Worm (Caenorhabditis elegans) whole organism, young adult: Measurements from ENCODE around the gene C14C10.1.
A peak's percentile ranks its signal among the peaks of the same experiment; 100 is the strongest.

Experiments used
- C17E4.6 ChIP-seq: fragments of 200-800 bp; sonication (Bioruptor generic); IDR thresholded peaks from 2 replicates; pipeline ENCODE4 v1.3.6; 2022; ENCODE audit warnings: missing genetic modification reagents, missing genetic modification characterization, missing compliant biosample characterization
- F37B4.10 ChIP-seq: fragments of 200-800 bp; sonication (Bioruptor generic); IDR thresholded peaks from 2 replicates; pipeline ENCODE4 v1.3.6; 2022; ENCODE audit warnings: missing genetic modification characterization, missing compliant biosample characterization
- F39B2.1 ChIP-seq: fragments of 200-800 bp; sonication (Bioruptor generic); IDR thresholded peaks from 2 replicates; pipeline ENCODE4 v1.3.6; 2022; ENCODE audit warnings: missing genetic modification reagents, missing genetic modification characterization, missing compliant biosample characterization
- T07F8.4 ChIP-seq: sonication (generic microtip); optimal IDR thresholded peaks from 2 replicates; lab custom pipeline; 2016; ENCODE audit warnings: mild to moderate bottlenecking, missing genetic modification characterization, moderate library complexity, missing compliant biosample characterization
- Y53G8AR.9 ChIP-seq: fragments of 200-800 bp; sonication (Bioruptor generic); conservative IDR thresholded peaks from 2 replicates; pipeline ENCODE4 v1.3.6; 2022; ENCODE audit warnings: missing genetic modification reagents, missing genetic modification characterization, missing compliant biosample characterization
- Y56A3A.18 ChIP-seq: fragments of 200-800 bp; sonication (Bioruptor generic); IDR thresholded peaks from 2 replicates; pipeline ENCODE4 v1.3.6; 2022; ENCODE audit warnings: missing genetic modification reagents, missing genetic modification characterization, missing compliant biosample characterization
- aptf-2 ChIP-seq: fragments of 200-800 bp; sonication (Bioruptor generic); conservative IDR thresholded peaks from 2 replicates; pipeline ENCODE4 v1.3.6; 2022; ENCODE audit warnings: missing genetic modification reagents, missing genetic modification characterization, missing compliant biosample characterization
- attf-3 ChIP-seq: fragments of 200-800 bp; sonication (Bioruptor generic); conservative IDR thresholded peaks from 2 replicates; pipeline ENCODE4 v1.3.6; 2022; ENCODE audit warnings: missing genetic modification reagents, missing genetic modification characterization, missing compliant biosample characterization
- attf-6 ChIP-seq: fragments of 200-800 bp; sonication (Bioruptor generic); IDR thresholded peaks from 2 replicates; pipeline ENCODE4 v1.3.6; 2022; ENCODE audit warnings: missing genetic modification reagents, missing genetic modification characterization, missing compliant biosample characterization
- cebp-1 ChIP-seq, 2 experiments: fragments of 200-800 bp in 1 of 2; sonication (Bioruptor generic) in 1 of 2; sonication (generic microtip) in 1 of 2; IDR thresholded peaks in 1 of 2; optimal IDR thresholded peaks in 1 of 2; 2 replicates each; pipeline versions ENCODE4 v1.3.6 to Lab custom; 2017 to 2022; ENCODE audit warnings: missing compliant biosample characterization in 2 of 2, missing genetic modification characterization in 2 of 2, mild to moderate bottlenecking in 1 of 2, missing genetic modification reagents in 1 of 2, moderate library complexity in 1 of 2
- ceh-27 ChIP-seq: fragments of 200-800 bp; sonication (Bioruptor generic); optimal IDR thresholded peaks from 2 replicates; lab custom pipeline; 2018; ENCODE audit warnings: mild to moderate bottlenecking, missing genetic modification characterization, moderate library complexity, missing compliant biosample characterization
- ceh-91 ChIP-seq: fragments of 200-800 bp; sonication (Bioruptor generic); IDR thresholded peaks from 2 replicates; pipeline ENCODE4 v1.3.6; 2022; ENCODE audit warnings: missing genetic modification reagents, missing genetic modification characterization, missing compliant biosample characterization
- efl-1 ChIP-seq: fragments of 150-350 bp; optimal IDR thresholded peaks from 2 replicates; lab custom pipeline; 2014; ENCODE audit warnings: missing biosample characterization, missing genetic modification reagents, missing genetic modification characterization
- egrh-3 ChIP-seq: fragments of 200-800 bp; sonication (Bioruptor generic); IDR thresholded peaks from 2 replicates; pipeline ENCODE4 v1.3.6; 2022; ENCODE audit warnings: missing genetic modification reagents, missing genetic modification characterization, missing compliant biosample characterization
- fkh-3 ChIP-seq: sonication (generic microtip); optimal IDR thresholded peaks from 2 replicates; lab custom pipeline; 2016; ENCODE audit warnings: mild to moderate bottlenecking, missing genetic modification characterization, missing compliant biosample characterization
- hrde-1 ChIP-seq: sonication (generic microtip); optimal IDR thresholded peaks from 2 replicates; lab custom pipeline; 2016; ENCODE audit warnings: missing genetic modification characterization, mild to moderate bottlenecking, missing compliant biosample characterization, moderate library complexity, missing genotype, missing genetic modification reagents, borderline replicate concordance
- hsf-1 ChIP-seq: fragments of 200-800 bp; sonication (Bioruptor generic); IDR thresholded peaks from 2 replicates; pipeline ENCODE4 v1.3.6; 2022; ENCODE audit warnings: missing genetic modification reagents, missing genetic modification characterization, missing compliant biosample characterization
- lsl-1 ChIP-seq: fragments of 200-800 bp; sonication (Bioruptor generic); optimal IDR thresholded peaks from 2 replicates; lab custom pipeline; 2018; ENCODE audit warnings: mild to moderate bottlenecking, missing genetic modification characterization, moderate library complexity, missing compliant biosample characterization
- madf-6 ChIP-seq: fragments of 200-800 bp; sonication (Bioruptor generic); IDR thresholded peaks from 2 replicates; pipeline ENCODE4 v1.3.6; 2022; ENCODE audit warnings: missing genetic modification reagents, missing genetic modification characterization, missing compliant biosample characterization
- madf-8 ChIP-seq: fragments of 200-800 bp; sonication (Bioruptor generic); conservative IDR thresholded peaks from 2 replicates; pipeline ENCODE4 v1.3.6; 2022; ENCODE audit warnings: missing genetic modification reagents, missing genetic modification characterization, missing compliant biosample characterization
- mel-28 ChIP-seq: sonication (generic microtip); optimal IDR thresholded peaks from 2 replicates; lab custom pipeline; 2016; ENCODE audit warnings: borderline replicate concordance, mild to moderate bottlenecking, missing genetic modification characterization, missing compliant biosample characterization
- nhr-90 ChIP-seq: sonication (generic microtip); optimal IDR thresholded peaks from 2 replicates; lab custom pipeline; 2016; ENCODE audit warnings: missing genotype, mild to moderate bottlenecking, missing genetic modification characterization, missing compliant biosample characterization
- rcor-1 ChIP-seq: fragments of 200-800 bp; sonication (Bioruptor generic); IDR thresholded peaks from 2 replicates; pipeline ENCODE4 v1.3.6; 2022; ENCODE audit warnings: missing genetic modification reagents, missing genetic modification characterization, missing compliant biosample characterization
- rec-8 ChIP-seq, 2 experiments: sonication (generic microtip); optimal IDR thresholded peaks; 2 replicates each; lab custom pipeline; 2016; ENCODE audit warnings: mild to moderate bottlenecking in 2 of 2, missing genetic modification characterization in 2 of 2, missing genetic modification reagents in 2 of 2, missing genotype in 2 of 2, missing biosample characterization in 1 of 2, missing compliant biosample characterization in 1 of 2, moderate library complexity in 1 of 2
- sea-2 ChIP-seq: fragments of 200-800 bp; sonication (Bioruptor generic); IDR thresholded peaks from 2 replicates; pipeline ENCODE4 v1.3.6; 2022; ENCODE audit warnings: missing genetic modification characterization, missing compliant biosample characterization
- tbp1 ChIP-seq: fragments of 200-800 bp; sonication (Bioruptor generic); optimal IDR thresholded peaks from 2 replicates; lab custom pipeline; 2018; ENCODE audit warnings: mild to moderate bottlenecking, missing genetic modification characterization, missing compliant biosample characterization
- tlf-1 ChIP-seq: fragments of 200-800 bp; sonication (Bioruptor generic); optimal IDR thresholded peaks from 2 replicates; lab custom pipeline; 2018; ENCODE audit warnings: mild to moderate bottlenecking, missing genetic modification characterization, missing compliant biosample characterization
- unc-130 ChIP-seq: sonication (generic microtip); optimal IDR thresholded peaks from 2 replicates; lab custom pipeline; 2016; ENCODE audit warnings: missing genetic modification reagents, missing genetic modification characterization, missing compliant biosample characterization
- xnd-1 ChIP-seq: sonication (generic microtip); optimal IDR thresholded peaks from 2 replicates; lab custom pipeline; 2016; ENCODE audit warnings: missing genotype, missing genetic modification reagents, missing genetic modification characterization, missing compliant biosample characterization
- zfh-2 ChIP-seq: fragments of 200-800 bp; sonication (Bioruptor generic); conservative IDR thresholded peaks from 2 replicates; pipeline ENCODE4 v1.3.6; 2022; ENCODE audit warnings: missing genetic modification reagents, missing genetic modification characterization, missing compliant biosample characterization
- ztf-18 ChIP-seq: sonication (generic microtip); optimal IDR thresholded peaks from 2 replicates; lab custom pipeline; 2016; ENCODE audit warnings: missing genotype, mild to moderate bottlenecking, missing genetic modification characterization, missing compliant biosample characterization
- ztf-26 ChIP-seq: sonication (generic microtip); optimal IDR thresholded peaks from 2 replicates; lab custom pipeline; 2017; ENCODE audit warnings: missing genetic modification characterization, missing compliant biosample characterization
- ztf-3 ChIP-seq: fragments of 200-800 bp; sonication (Bioruptor generic); optimal IDR thresholded peaks from 2 replicates; lab custom pipeline; 2018; ENCODE audit warnings: mild to moderate bottlenecking, missing genetic modification characterization, missing compliant biosample characterization

Gene C14C10.1

ce11 chrV:12560328-12560782, 27.8 kb upstream of the C14C10.1 start, which contains the start of gene sel-1:
Gene sel-1, plus strand, starts transcription at chrV:12560732.
- peak; percentile 63 for TF ChIP-seq lsl-1 (GFP tag; lab: Kevin White, UChicago)
- TF ChIP-seq xnd-1 (tag; lab: Kevin White, UChicago): peak; percentile 10
- 0 out of 2 replicates have a peak, but pooled peaks have one; percentile 13 for TF ChIP-seq madf-6 (GFP tag; lab: Robert Waterston, UW)
- TF ChIP-seq F39B2.1: no peak
- TF ChIP-seq attf-3 (GFP tag; lab: Robert Waterston, UW): peak; percentile 96

- TF ChIP-seq rec-8 (tag; optimal IDR thresholded peaks at IDR 0.05; lab: Kevin White, UChicago) (no peak), C17E4.6 (no peak), egrh-3 (no peak), ztf-26 (tag; lab: Kevin White, UChicago) (no peak), hsf-1 (no peak), sea-2 (GFP tag; lab: Robert Waterston, UW) (no peak), cebp-1 (GFP tag; IDR thresholded peaks at IDR 0.05; lab: Robert Waterston, UW) (no peak), cebp-1 (tag; optimal IDR thresholded peaks at IDR 0.05; lab: Kevin White, UChicago) (no peak), Y56A3A.18 (GFP tag; lab: Robert Waterston, UW) (no peak), nhr-90 (tag; lab: Kevin White, UChicago) (no peak), fkh-3 (tag; lab: Kevin White, UChicago) (no peak), ceh-27 (no peak), F37B4.10 (GFP tag; lab: Robert Waterston, UW) (no peak), rcor-1 (no peak), ceh-91 (GFP tag; lab: Robert Waterston, UW) (no peak)
Observed at ce11 chrV:12563187-12563586, 24.9 kb upstream of the C14C10.1 start, which contains the start of gene mrps-5. Gene mrps-5, plus strand, starts transcription at chrV:12563487.

- no peak for TF ChIP-seq mel-28 (tag; lab: Kevin White, UChicago)
- TF ChIP-seq efl-1 (GFP tag; lab: Kevin White, UChicago): no peak
- TF ChIP-seq zfh-2: no peak
- TF ChIP-seq ztf-26 (tag; lab: Kevin White, UChicago): no peak
- TF ChIP-seq egrh-3: no peak
- TF ChIP-seq ztf-18 (tag; lab: Kevin White, UChicago): no peak
- no peak for TF ChIP-seq C17E4.6
- no peak for TF ChIP-seq Y53G8AR.9 (GFP tag; lab: Robert Waterston, UW)
- TF ChIP-seq ceh-91 (GFP tag; lab: Robert Waterston, UW): no peak
- no peak for TF ChIP-seq T07F8.4 (tag; lab: Kevin White, UChicago)
- TF ChIP-seq hrde-1 (tag; lab: Kevin White, UChicago): no peak
- TF ChIP-seq attf-6: no peak
- no peak for TF ChIP-seq ztf-3
- TF ChIP-seq madf-8 (GFP tag; lab: Robert Waterston, UW): no peak
- TF ChIP-seq unc-130 (GFP tag; lab: Kevin White, UChicago): no peak
- TF ChIP-seq tbp1 (GFP tag; lab: Kevin White, UChicago): no peak
- TF ChIP-seq madf-6 (GFP tag; lab: Robert Waterston, UW): no peak
- TF ChIP-seq tlf-1 (GFP tag; lab: Kevin White, UChicago): no peak
- TF ChIP-seq aptf-2: no peak
Observed at ce11 chrV:12564902-12565301, 23.2 kb upstream of the C14C10.1 start.

ce11 chrV:12567312-12567711, 20.8 kb upstream of the C14C10.1 start:
- no peak for TF ChIP-seq fkh-3 (tag; lab: Kevin White, UChicago)
- no peak for TF ChIP-seq ztf-26 (tag; lab: Kevin White, UChicago)
- TF ChIP-seq, all 124 proteins: peak for 0
